Worm (Caenorhabditis elegans): ENCODE measurements around the gene ssp-10.

ssp-10 gene

DNA sequence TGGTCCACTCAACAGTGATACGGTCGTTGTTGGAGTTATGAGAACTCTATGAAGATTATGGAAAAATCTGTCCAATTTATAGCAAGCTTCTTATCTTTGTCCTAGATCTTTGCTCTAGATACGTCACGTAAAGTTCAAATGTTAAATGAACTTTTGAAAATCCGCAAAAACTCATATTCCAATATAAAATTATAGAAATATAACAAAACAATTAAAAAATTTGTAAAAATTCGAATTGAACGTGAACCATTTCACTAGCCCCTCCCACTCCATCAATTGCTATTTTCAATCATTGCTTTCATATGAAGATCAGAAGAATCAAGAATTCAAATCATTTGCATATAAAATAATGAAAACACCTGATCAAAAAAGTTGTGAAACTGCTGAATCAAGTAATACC is 18.2 kb downstream of the ssp-10 start, which contains the start of gene kin-21:
TSS of gene kin-21 (plus strand) at position 301 of the 400 bp plus-strand sequence.
- TF ChIP-seq mel-28 (tag; optimal IDR thresholded peaks at IDR 0.05; ENCODE audit: borderline replicate concordance) (no peak), F57C9.4 (tag; optimal IDR thresholded peaks at IDR 0.05) (no peak), mes-4 (tag; optimal IDR thresholded peaks at IDR 0.05) (no peak), nfyb-1 (GFP tag; IDR thresholded peaks at IDR 0.05) (no peak), lag-1 (GFP tag; IDR thresholded peaks at IDR 0.05) (no peak), T07F8.4 (tag; optimal IDR thresholded peaks at IDR 0.05) (no peak), egrh-3 (GFP tag; IDR thresholded peaks at IDR 0.05) (no peak), dpl-1 (GFP tag; optimal IDR thresholded peaks at IDR 0.05) (no peak), B0019.2 (GFP tag; conservative IDR thresholded peaks at IDR 0.05) (no peak)

ce11 chrIV:9825196-9825744 is 25.6 kb downstream of the ssp-10 start, which contains the start of gene mtr-4:
Gene mtr-4, plus strand, starts transcription at chrIV:9825694.
- peak; percentile 96 for TF ChIP-seq madf-6 (GFP tag; IDR thresholded peaks at IDR 0.05)
- TF ChIP-seq pbrm-1 (GFP tag; IDR thresholded peaks at IDR 0.05), result peak; percentile 53; the same call in 1 of the 2 replicates
- TF ChIP-seq xnd-1 (tag; optimal IDR thresholded peaks at IDR 0.05), result peak; percentile 93
- TF ChIP-seq snpc-3.4 (tag; optimal IDR thresholded peaks at IDR 0.05), result peak; percentile 27
- peak; percentile 91 for TF ChIP-seq mcd-1 (GFP tag; IDR thresholded peaks at IDR 0.05)
- TF ChIP-seq snpc-4 (GFP tag; optimal IDR thresholded peaks at IDR 0.05), result peak; percentile 64
- TF ChIP-seq snpc-4 (tag; optimal IDR thresholded peaks at IDR 0.05), result peak in 3 of 4 experiments; percentile 9 to 71 (median 69)
- no peak for TF ChIP-seq zim-3 (tag; optimal IDR thresholded peaks at IDR 0.05)
- TF ChIP-seq snpc-1.3 (tag; optimal IDR thresholded peaks at IDR 0.05; ENCODE audit: insufficient read depth), result peak; percentile 8
- peak; percentile 40 for TF ChIP-seq attf-3 (GFP tag; conservative IDR thresholded peaks at IDR 0.05)
- TF ChIP-seq dpl-1 (GFP tag; optimal IDR thresholded peaks at IDR 0.05), result peak; percentile 45
- peak; percentile 62 for TF ChIP-seq lin-54 (GFP tag; optimal IDR thresholded peaks at IDR 0.05)
- peak; percentile 69 for TF ChIP-seq nhr-80 (tag; optimal IDR thresholded peaks at IDR 0.05)
- peak; percentile 69 for TF ChIP-seq rcor-1 (GFP tag; IDR thresholded peaks at IDR 0.05)
- TF ChIP-seq F33H1.4 (GFP tag; IDR thresholded peaks at IDR 0.05), result peak; percentile 96
- TF ChIP-seq hsf-1 (GFP tag; IDR thresholded peaks at IDR 0.05), result peak; percentile 72
- no peak for TF ChIP-seq F57C9.4 (tag; optimal IDR thresholded peaks at IDR 0.05)
- TF ChIP-seq F52B5.7 (tag; optimal IDR thresholded peaks at IDR 0.05), result no peak
- peak; percentile 74 for TF ChIP-seq efl-1 (GFP tag; optimal IDR thresholded peaks at IDR 0.05)
- TF ChIP-seq C17E4.6 (GFP tag; IDR thresholded peaks at IDR 0.05), result peak; percentile 23; the same call in 1 of the 2 replicates
- TF ChIP-seq lir-1 (GFP tag; conservative IDR thresholded peaks at IDR 0.05), result no peak
- peak; percentile 77 for TF ChIP-seq ceh-91 (GFP tag; IDR thresholded peaks at IDR 0.05)
- peak; percentile 98 for TF ChIP-seq lsl-1 (GFP tag; optimal IDR thresholded peaks at IDR 0.05)
- TF ChIP-seq attf-5 (GFP tag; optimal IDR thresholded peaks at IDR 0.05), result peak; percentile 71
- TF ChIP-seq F57A8.1 (GFP tag; optimal IDR thresholded peaks at IDR 0.05), result no peak
- TF ChIP-seq fkh-3 (tag; optimal IDR thresholded peaks at IDR 0.05), result no peak
- peak; percentile 34 for TF ChIP-seq athp-1 (tag; optimal IDR thresholded peaks at IDR 0.05)
- TF ChIP-seq ceh-100 (GFP tag; IDR thresholded peaks at IDR 0.05), result peak; percentile 43
- peak; percentile 51 for TF ChIP-seq hmg-1.2 (GFP tag; IDR thresholded peaks at IDR 0.05)
- no peak for TF ChIP-seq ccch-3 (GFP tag; optimal IDR thresholded peaks at IDR 0.05)
- TF ChIP-seq ekl-4 (GFP tag; IDR thresholded peaks at IDR 0.05), result peak; percentile 43; the same call in 1 of the 2 replicates
- TF ChIP-seq madf-3 (GFP tag; IDR thresholded peaks at IDR 0.05), result peak; percentile 64; the same call in 1 of the 2 replicates
- TF ChIP-seq unc-130 (GFP tag; optimal IDR thresholded peaks at IDR 0.05), result no peak
- TF ChIP-seq Y95B8A.8 (GFP tag; IDR thresholded peaks at IDR 0.05), result 0 out of 2 replicates have a peak, but pooled peaks have one; percentile 74
- peak; percentile 47 for TF ChIP-seq F49E8.2 (tag; optimal IDR thresholded peaks at IDR 0.05; ENCODE audit: insufficient read depth)
- no peak for TF ChIP-seq die-1 (tag; optimal IDR thresholded peaks at IDR 0.05)
- TF ChIP-seq tbp1 (GFP tag; optimal IDR thresholded peaks at IDR 0.05), result peak; percentile 30
- TF ChIP-seq aptf-3 (GFP tag; IDR thresholded peaks at IDR 0.05), result no peak
- no peak for TF ChIP-seq egl-18 (GFP tag; IDR thresholded peaks at IDR 0.05)
- 0 out of 2 replicates have a peak, but pooled peaks have one; percentile 34 for TF ChIP-seq B0336.3 (GFP tag; IDR thresholded peaks at IDR 0.05)
